Fruit fly (Drosophila melanogaster) whole organism, embryonic: Measurements from ENCODE around the gene CG31816.

Experiments used
- CG11456 ChIP-seq: fragments of 200-800 bp; sonication (Bioruptor generic); IDR thresholded peaks from 3 replicates; pipeline ENCODE4 v1.3.6; 2022; ENCODE audit warnings: missing biosample characterization, missing genetic modification characterization
- CG12155 ChIP-seq: fragments of 200-800 bp; sonication (Bioruptor generic); optimal IDR thresholded peaks from 3 replicates; lab custom pipeline; 2016; ENCODE audit warnings: missing biosample characterization, missing genetic modification characterization
- CG1832 ChIP-seq: fragments of 200-800 bp; sonication (Bioruptor generic); optimal IDR thresholded peaks from 2 replicates; lab custom pipeline; 2017; ENCODE audit warnings: missing biosample characterization, mild to moderate bottlenecking, missing genetic modification characterization, inconsistent platforms
- CG2199 ChIP-seq: fragments of 200-800 bp; sonication (Bioruptor generic); IDR thresholded peaks from 3 replicates; pipeline ENCODE4 v1.3.6; 2022; ENCODE audit warnings: missing biosample characterization, missing genetic modification characterization
- CG31441 ChIP-seq: fragments of 200-800 bp; sonication (Bioruptor generic); IDR thresholded peaks from 2 replicates; pipeline ENCODE4 v1.3.6; 2022; ENCODE audit warnings: missing biosample characterization, missing genetic modification characterization
- CG32772 ChIP-seq: fragments of 200-800 bp; sonication (Bioruptor generic); IDR thresholded peaks from 2 replicates; pipeline ENCODE4 v1.3.6; 2022; ENCODE audit warnings: missing biosample characterization, missing genetic modification characterization
- CG4617 ChIP-seq: fragments of 200-800 bp; sonication (Bioruptor generic); optimal IDR thresholded peaks from 3 replicates; lab custom pipeline; 2016; ENCODE audit warnings: missing biosample characterization, missing genetic modification characterization, borderline replicate concordance
- CG6272 ChIP-seq: fragments of 200-800 bp; sonication (Bioruptor generic); IDR thresholded peaks from 2 replicates; pipeline ENCODE4 v1.3.6; 2022; ENCODE audit warnings: missing biosample characterization, missing genetic modification characterization
- CG6654 ChIP-seq: fragments of 200-800 bp; sonication (Bioruptor generic); optimal IDR thresholded peaks from 2 replicates; lab custom pipeline; 2017; ENCODE audit warnings: missing biosample characterization, mild to moderate bottlenecking, missing genetic modification characterization
- CG6689 ChIP-seq: fragments of 200-800 bp; sonication (Bioruptor generic); IDR thresholded peaks from 2 replicates; pipeline ENCODE4 v1.3.6; 2022; ENCODE audit warnings: missing biosample characterization, missing genetic modification characterization
- CG7928 ChIP-seq: fragments of 200-800 bp; sonication (Bioruptor generic); optimal IDR thresholded peaks from 2 replicates; lab custom pipeline; 2017; ENCODE audit warnings: missing biosample characterization, mild to moderate bottlenecking, missing genetic modification characterization
- CG8089 ChIP-seq: fragments of 200-800 bp; sonication (Bioruptor generic); optimal IDR thresholded peaks from 3 replicates; lab custom pipeline; 2016; ENCODE audit warnings: missing biosample characterization, missing genetic modification characterization
- CG8478 ChIP-seq: fragments of >200 bp; optimal IDR thresholded peaks from 2 replicates; lab custom pipeline; 2018
- CG8765 ChIP-seq: fragments of 200-800 bp; sonication (Bioruptor generic); IDR thresholded peaks from 2 replicates; pipeline ENCODE4 v1.3.6; 2022; ENCODE audit warnings: missing biosample characterization, missing genetic modification characterization
- CrebB ChIP-seq: fragments of 200-800 bp; sonication (Bioruptor generic); optimal IDR thresholded peaks from 3 replicates; lab custom pipeline; 2018; ENCODE audit warnings: missing biosample characterization, mild to moderate bottlenecking, missing genetic modification characterization
- Hr3 ChIP-seq: fragments of 200-800 bp; sonication (Bioruptor generic); optimal IDR thresholded peaks from 3 replicates; lab custom pipeline; 2016; ENCODE audit warnings: missing biosample characterization, missing genetic modification characterization
- Lim3 ChIP-seq: fragments of 200-800 bp; sonication (Bioruptor generic); IDR thresholded peaks from 2 replicates; pipeline ENCODE4 v1.3.6; 2022; ENCODE audit warnings: missing biosample characterization, missing genetic modification characterization
- Max ChIP-seq: fragments of 200-800 bp; sonication (Bioruptor generic); optimal IDR thresholded peaks from 2 replicates; lab custom pipeline; 2016; ENCODE audit warnings: missing biosample characterization, mild to moderate bottlenecking, missing genetic modification characterization
- Med ChIP-seq: fragments of 200-800 bp; sonication (Bioruptor generic); peaks from one replicate; lab custom pipeline; 2016; ENCODE audit warnings: missing biosample characterization, missing genetic modification characterization, mild to moderate bottlenecking, inconsistent platforms, moderate library complexity
- Mes4 ChIP-seq: fragments of 200-800 bp; sonication (Bioruptor generic); optimal IDR thresholded peaks from 2 replicates; lab custom pipeline; 2016; ENCODE audit warnings: missing biosample characterization, missing genetic modification characterization
- Oli ChIP-seq: fragments of 200-800 bp; sonication (Bioruptor generic); optimal IDR thresholded peaks from 2 replicates; lab custom pipeline; 2018; ENCODE audit warnings: missing biosample characterization, mild to moderate bottlenecking, missing genetic modification characterization, moderate library complexity
- Spps ChIP-seq: fragments of 200-800 bp; sonication (Bioruptor generic); optimal IDR thresholded peaks from 2 replicates; lab custom pipeline; 2018; ENCODE audit warnings: missing biosample characterization, mild to moderate bottlenecking, missing genetic modification characterization
- Trl ChIP-seq, 3 experiments: fragments of >200 bp in 2 of 3; fragments of 200-800 bp in 1 of 3; sonication (Bioruptor generic) in 1 of 3; optimal IDR thresholded peaks; 2 replicates in 1 of 3; 3 replicates in 2 of 3; lab custom pipeline; 2016 to 2017; ENCODE audit warnings: missing biosample characterization in 1 of 3, missing genetic modification characterization in 1 of 3
- ato ChIP-seq: fragments of 200-800 bp; sonication (Bioruptor generic); IDR thresholded peaks from 2 replicates; pipeline ENCODE4 v1.3.6; 2022; ENCODE audit warnings: missing biosample characterization, missing genetic modification characterization; ENCODE audit not compliant: partially characterized antibody
- cas ChIP-seq: fragments of 200-800 bp; sonication (Bioruptor generic); IDR thresholded peaks from 2 replicates; pipeline ENCODE4 v1.3.6; 2022; ENCODE audit warnings: missing biosample characterization, missing genetic modification characterization
- chinmo ChIP-seq: fragments of 200-800 bp; sonication (Bioruptor generic); IDR thresholded peaks from 4 replicates; pipeline ENCODE4 v1.3.6; 2022; ENCODE audit warnings: missing biosample characterization, missing genetic modification characterization; ENCODE audit not compliant: partially characterized antibody
- croc ChIP-seq: fragments of 200-800 bp; sonication (Bioruptor generic); conservative IDR thresholded peaks from 3 replicates; pipeline ENCODE4 v1.3.6; 2022; ENCODE audit warnings: missing biosample characterization, missing genetic modification characterization
- ewg ChIP-seq: fragments of 200-800 bp; sonication (Bioruptor generic); optimal IDR thresholded peaks from 3 replicates; lab custom pipeline; 2017; ENCODE audit warnings: mild to moderate bottlenecking, missing biosample characterization, missing genetic modification reagents, missing genetic modification characterization
- exex ChIP-seq: fragments of 200-800 bp; sonication (Bioruptor generic); optimal IDR thresholded peaks from 4 replicates; lab custom pipeline; 2018; ENCODE audit warnings: missing biosample characterization, mild to moderate bottlenecking, missing genetic modification characterization, moderate library complexity
- klu ChIP-seq: fragments of 200-800 bp; sonication (Bioruptor generic); IDR thresholded peaks from 2 replicates; pipeline ENCODE4 v1.3.6; 2022; ENCODE audit warnings: missing biosample characterization, missing genetic modification characterization
- kni ChIP-seq: fragments of 200-800 bp; sonication (Bioruptor generic); optimal IDR thresholded peaks from 3 replicates; lab custom pipeline; 2017; ENCODE audit warnings: mild to moderate bottlenecking, missing biosample characterization, missing genetic modification reagents, missing genetic modification characterization
- lab ChIP-seq: fragments of 200-800 bp; sonication (Bioruptor generic); optimal IDR thresholded peaks from 3 replicates; lab custom pipeline; 2017; ENCODE audit warnings: missing biosample characterization, missing genetic modification characterization, mild to moderate bottlenecking, moderate library complexity, missing genetic modification reagents
- mam ChIP-seq: fragments of 200-800 bp; sonication (Bioruptor generic); optimal IDR thresholded peaks from 3 replicates; lab custom pipeline; 2016; ENCODE audit warnings: missing biosample characterization, missing genetic modification characterization
- nerfin-2 ChIP-seq: fragments of 200-800 bp; sonication (Bioruptor generic); IDR thresholded peaks from 2 replicates; pipeline ENCODE4 v1.3.6; 2022; ENCODE audit warnings: missing biosample characterization, missing genetic modification characterization; ENCODE audit not compliant: partially characterized antibody
- nom ChIP-seq: fragments of 200-800 bp; sonication (Bioruptor generic); optimal IDR thresholded peaks from 2 replicates; lab custom pipeline; 2017; ENCODE audit warnings: missing biosample characterization, missing genetic modification characterization, mild to moderate bottlenecking, moderate library complexity, missing genetic modification reagents
- oc ChIP-seq: fragments of 200-800 bp; sonication (Bioruptor generic); optimal IDR thresholded peaks from 2 replicates; lab custom pipeline; 2018; ENCODE audit warnings: missing biosample characterization, mild to moderate bottlenecking, missing genetic modification characterization, moderate library complexity
- onecut ChIP-seq: fragments of 200-800 bp; sonication (Bioruptor generic); IDR thresholded peaks from 2 replicates; pipeline ENCODE4 v1.3.6; 2022; ENCODE audit warnings: missing biosample characterization, missing genetic modification characterization
- phol ChIP-seq: fragments of 200-800 bp; sonication (Bioruptor generic); optimal IDR thresholded peaks from 3 replicates; lab custom pipeline; 2018; ENCODE audit warnings: missing biosample characterization, mild to moderate bottlenecking, missing genetic modification characterization, moderate library complexity
- pros ChIP-seq: fragments of 200-800 bp; sonication (Bioruptor generic); optimal IDR thresholded peaks from 3 replicates; lab custom pipeline; 2019; ENCODE audit warnings: missing biosample characterization, mild to moderate bottlenecking, missing genetic modification characterization, moderate library complexity
- sd ChIP-seq: fragments of 200-800 bp; sonication (Bioruptor generic); optimal IDR thresholded peaks from 3 replicates; lab custom pipeline; 2018; ENCODE audit warnings: missing biosample characterization, mild to moderate bottlenecking, missing genetic modification characterization, moderate library complexity
- sens-2 ChIP-seq: fragments of 200-800 bp; sonication (Bioruptor generic); IDR thresholded peaks from 2 replicates; pipeline ENCODE4 v1.3.6; 2022; ENCODE audit warnings: missing biosample characterization, missing genetic modification characterization
- slbo ChIP-seq: fragments of 200-800 bp; sonication (Bioruptor generic); IDR thresholded peaks from 2 replicates; pipeline ENCODE4 v1.3.6; 2022; ENCODE audit warnings: missing biosample characterization, missing genetic modification characterization
- sob ChIP-seq: fragments of 200-800 bp; sonication (Bioruptor generic); IDR thresholded peaks from 2 replicates; pipeline ENCODE4 v1.3.6; 2022; ENCODE audit warnings: missing biosample characterization, missing genetic modification characterization
- sqz ChIP-seq: fragments of 200-800 bp; sonication (Bioruptor generic); optimal IDR thresholded peaks from 3 replicates; lab custom pipeline; 2018; ENCODE audit warnings: missing biosample characterization, mild to moderate bottlenecking, missing genetic modification characterization
- tio ChIP-seq: fragments of 200-800 bp; sonication (Bioruptor generic); optimal IDR thresholded peaks from 2 replicates; lab custom pipeline; 2017; ENCODE audit warnings: missing biosample characterization, missing genetic modification characterization, inconsistent platforms
- trem ChIP-seq: fragments of 200-800 bp; optimal IDR thresholded peaks from 3 replicates; lab custom pipeline; 2019; ENCODE audit warnings: missing biosample characterization, mild to moderate bottlenecking, missing genetic modification characterization, moderate library complexity
- usp ChIP-seq: fragments of >200 bp; optimal IDR thresholded peaks from 2 replicates; lab custom pipeline; 2017; ENCODE audit warnings: missing biosample characterization, missing genetic modification characterization

The CG31816 gene

DNA sequence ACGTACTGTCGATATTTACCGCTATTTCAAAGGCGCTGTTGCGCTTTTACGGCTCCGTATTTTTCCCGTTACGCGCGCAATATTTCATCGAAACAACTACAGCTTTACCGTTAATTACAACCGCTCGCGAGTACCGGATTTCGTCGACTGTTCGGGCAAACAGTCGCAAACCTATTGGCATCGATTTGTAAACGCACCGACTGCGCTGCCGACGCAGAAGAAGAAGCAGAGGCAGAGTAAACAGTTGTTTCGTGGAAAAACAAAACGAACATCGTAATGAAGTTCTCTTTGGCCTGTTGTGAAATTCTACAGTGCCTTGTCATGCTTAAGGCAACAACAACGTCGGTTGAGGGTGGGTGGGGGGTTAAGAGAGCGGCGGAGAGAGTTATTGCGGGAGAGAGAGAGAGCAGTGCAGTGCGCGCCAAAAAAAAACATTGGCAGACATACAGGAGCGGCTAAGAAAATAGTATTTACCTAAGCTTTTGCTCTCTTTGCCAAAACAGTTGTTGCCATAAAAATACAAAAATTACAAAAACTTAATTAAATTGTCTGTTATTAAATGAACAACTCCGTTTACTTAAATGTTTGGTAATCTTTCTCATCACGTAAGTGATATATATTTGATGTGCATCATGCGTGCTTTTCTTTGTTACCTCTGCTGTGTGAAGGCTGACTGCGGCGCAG is 9.5 kb upstream of the CG31816 start, which contains the start of gene CG5953 (continued):
- TF ChIP-seq CG12155 (GFP tag; lab: Kevin White, UChicago), result peak; percentile 93
- no peak for TF ChIP-seq usp
- peak; percentile 75 for TF ChIP-seq CG7928 (GFP tag; lab: Kevin White, UChicago)
- TF ChIP-seq sens-2, result peak; percentile 93
- TF ChIP-seq cas (GFP tag; lab: Robert Waterston, UW), result peak; percentile 79
- TF ChIP-seq CG8089 (GFP tag; lab: Kevin White, UChicago), result peak; percentile 64
- peak; percentile 95 for TF ChIP-seq ewg (GFP tag; lab: Kevin White, UChicago)
- TF ChIP-seq CrebB (tag; lab: Kevin White, UChicago), result peak; percentile 95
- TF ChIP-seq lab, result peak; percentile 98
- TF ChIP-seq CG8765 (GFP tag; lab: Robert Waterston, UW), result peak; percentile 91
- TF ChIP-seq Hr3, result peak; percentile 95

DNA sequence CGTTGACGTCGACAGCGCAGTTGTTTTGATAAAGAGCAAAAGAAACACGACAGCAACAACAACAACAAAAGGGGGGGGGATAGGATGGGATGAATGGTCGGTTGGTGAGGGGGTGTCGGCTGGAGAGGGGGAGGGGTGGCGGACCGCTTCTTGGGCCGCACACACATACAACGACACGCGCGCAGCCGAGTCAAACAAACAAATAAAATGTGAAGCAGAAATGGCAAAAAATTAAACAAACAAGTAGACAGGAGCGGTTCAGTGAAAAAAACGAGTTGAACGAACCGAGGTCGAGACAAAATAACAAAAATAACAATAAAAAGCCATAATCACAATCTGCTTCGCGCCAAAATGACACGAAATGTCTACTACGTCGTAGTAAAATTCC is 9.0 kb upstream of the CG31816 start:
- TF ChIP-seq onecut (GFP tag; lab: Robert Waterston, UW) (0 out of 2 replicates have a peak, but pooled peaks have one; percentile 23), CG4617 (GFP tag; lab: Kevin White, UChicago) (no peak), sob (peak; percentile 5; the same call in 1 of the 2 replicates), ato (GFP tag; lab: Robert Waterston, UW) (peak; percentile 48; the same call in 1 of the 2 replicates), phol (no peak), nerfin-2 (GFP tag; lab: Robert Waterston, UW) (no peak), CG6654 (GFP tag; lab: Kevin White, UChicago) (no peak), exex (no peak), CG2199 (peak; percentile 80; the same call in 1 of the 3 replicates), mam (GFP tag; lab: Kevin White, UChicago) (no peak), oc (tag; lab: Kevin White, UChicago) (no peak), Oli (tag; lab: Kevin White, UChicago) (no peak), Lim3 (no peak), CG11456 (GFP tag; lab: Robert Waterston, UW) (peak; percentile 57; the same call in 2 of the 3 replicates), Spps (no peak), CG12155 (GFP tag; lab: Kevin White, UChicago) (no peak), cas (GFP tag; lab: Robert Waterston, UW) (no peak), slbo (GFP tag; lab: Robert Waterston, UW) (peak; percentile 2; the same call in 1 of the 2 replicates), CG1832 (no peak), CG32772 (GFP tag; lab: Robert Waterston, UW) (no peak), croc (GFP tag; lab: Robert Waterston, UW) (0 out of 3 replicates have a peak, but pooled peaks have one; percentile 10), Mes4 (GFP tag; lab: Kevin White, UChicago) (no peak), CG8478 (lab: Kevin White, UChicago) (no peak), pros (peak; percentile 60), klu (GFP tag; lab: Robert Waterston, UW) (no peak; the same call in 1 of the 2 replicates), CG6272 (GFP tag; lab: Robert Waterston, UW) (no peak), trem (no peak), tio (GFP tag; lab: Kevin White, UChicago) (no peak), nom (GFP tag; lab: Kevin White, UChicago) (peak; percentile 50), CG31441 (0 out of 2 replicates have a peak, but pooled peaks have one; percentile 22), kni (GFP tag; lab: Kevin White, UChicago) (peak; percentile 62), sd (tag; lab: Kevin White, UChicago) (peak; percentile 74), sqz (GFP tag; lab: Kevin White, UChicago) (peak; percentile 28), Trl (optimal IDR thresholded peaks at IDR 0.05; lab: Kevin White, UChicago) (no peak), Trl (GFP tag; optimal IDR thresholded peaks at IDR 0.05; lab: Kevin White, UChicago) (no peak), lab (peak; percentile 22), Med (GFP tag; lab: Kevin White, UChicago) (peak; percentile 7), CG6689 (no peak), chinmo (peak; percentile 98), Max (no peak)
